Worm (Caenorhabditis elegans) whole organism, midembryonic: ENCODE data around the gene iff-1.

Source experiments
- T22C8.4 ChIP-seq: fragments of 200-800 bp; sonication (Bioruptor generic); IDR thresholded peaks from 2 replicates; pipeline ENCODE4 v1.3.6; 2022; ENCODE audit warnings: missing genetic modification characterization, missing compliant biosample characterization
- cog-1 ChIP-seq: sonication (generic microtip); optimal IDR thresholded peaks from 2 replicates; lab custom pipeline; 2016; ENCODE audit warnings: missing genetic modification characterization, missing compliant biosample characterization
- flt-1 ChIP-seq: fragments of 200-800 bp; sonication (Bioruptor generic); IDR thresholded peaks from 2 replicates; pipeline ENCODE4 v1.3.6; 2022; ENCODE audit warnings: missing genetic modification characterization, missing compliant biosample characterization
- klf-2 ChIP-seq: fragments of 200-800 bp; sonication (Bioruptor generic); conservative IDR thresholded peaks from 2 replicates; pipeline ENCODE4 v1.3.6; 2022; ENCODE audit warnings: missing genetic modification reagents, missing genetic modification characterization, missing compliant biosample characterization
- med-1 ChIP-seq: sonication (generic microtip); optimal IDR thresholded peaks from 2 replicates; lab custom pipeline; 2017; ENCODE audit warnings: missing genetic modification characterization, mild to moderate bottlenecking, missing compliant biosample characterization, antibody characterized with exemption, missing genetic modification reagents; ENCODE audit not compliant: insufficient read depth
- ref-1 ChIP-seq: fragments of 200-800 bp; sonication (Bioruptor generic); conservative IDR thresholded peaks from 2 replicates; pipeline ENCODE4 v1.3.6; 2022; ENCODE audit warnings: missing genetic modification reagents, missing genetic modification characterization, missing compliant biosample characterization
- tab-1 ChIP-seq: fragments of 200-800 bp; sonication (Bioruptor generic); IDR thresholded peaks from 2 replicates; pipeline ENCODE4 v1.3.6; 2022; ENCODE audit warnings: missing genetic modification characterization, missing compliant biosample characterization
- ztf-23 ChIP-seq: fragments of 200-800 bp; sonication (Bioruptor generic); IDR thresholded peaks from 2 replicates; pipeline ENCODE4 v1.3.6; 2022; ENCODE audit warnings: missing genetic modification reagents, missing genetic modification characterization, missing compliant biosample characterization
- ztf-29 ChIP-seq: fragments of 200-800 bp; sonication (Bioruptor generic); IDR thresholded peaks from 2 replicates; pipeline ENCODE4 v1.3.6; 2022; ENCODE audit warnings: missing genetic modification reagents, missing genetic modification characterization, missing compliant biosample characterization

- TF ChIP-seq ztf-29 (GFP tag; lab: Robert Waterston, UW) (no peak), cog-1 (tag; lab: Kevin White, UChicago) (no peak), klf-2 (GFP tag; lab: Robert Waterston, UW) (no peak), med-1 (GFP tag; lab: Kevin White, UChicago) (no peak), flt-1 (GFP tag; lab: Robert Waterston, UW) (no peak), tab-1 (GFP tag; lab: Robert Waterston, UW) (no peak), ref-1 (no peak), ztf-23 (GFP tag; lab: Robert Waterston, UW) (no peak), T22C8.4 (GFP tag; lab: Robert Waterston, UW) (no peak)
These were observed 48.2 kb downstream of the iff-1 start for ce11 chrIII:9698635-9699396.
